Fruit fly (Drosophila melanogaster) whole organism, embryonic: ENCODE measurements around the gene CG17264.

Experiments used
- CG10209 ChIP-seq: fragments of 200-800 bp; sonication (Bioruptor generic); optimal IDR thresholded peaks from 3 replicates; lab custom pipeline; 2017; ENCODE audit warnings: missing biosample characterization, mild to moderate bottlenecking, missing genetic modification characterization, missing genetic modification reagents
- CG1024 ChIP-seq: fragments of 200-800 bp; sonication (Bioruptor generic); IDR thresholded peaks from 2 replicates; pipeline ENCODE4 v1.3.6; 2022; ENCODE audit warnings: missing biosample characterization, missing genetic modification characterization
- CG10267 ChIP-seq: fragments of 200-800 bp; sonication (Bioruptor generic); optimal IDR thresholded peaks from 2 replicates; lab custom pipeline; 2018; ENCODE audit warnings: missing biosample characterization, mild to moderate bottlenecking, missing genetic modification characterization, moderate library complexity
- CG13894 ChIP-seq: fragments of 200-800 bp; sonication (Bioruptor generic); optimal IDR thresholded peaks from 3 replicates; lab custom pipeline; 2018; ENCODE audit warnings: missing biosample characterization, mild to moderate bottlenecking, missing genetic modification characterization, moderate library complexity
- CG14965 ChIP-seq: fragments of 200-800 bp; sonication (Bioruptor generic); optimal IDR thresholded peaks from 2 replicates; lab custom pipeline; 2016; ENCODE audit warnings: missing biosample characterization, missing genetic modification characterization, borderline replicate concordance
- CG15479 ChIP-seq: fragments of 200-800 bp; sonication (Bioruptor generic); optimal IDR thresholded peaks from 3 replicates; lab custom pipeline; 2019; ENCODE audit warnings: missing biosample characterization, mild to moderate bottlenecking, missing genetic modification characterization, moderate library complexity
- CG15601 ChIP-seq: fragments of 200-800 bp; sonication (Bioruptor generic); optimal IDR thresholded peaks from 3 replicates; lab custom pipeline; 2019; ENCODE audit warnings: missing biosample characterization, mild to moderate bottlenecking, missing genetic modification characterization, moderate library complexity
- CG16779 ChIP-seq: fragments of 200-800 bp; sonication (Bioruptor generic); IDR thresholded peaks from 2 replicates; pipeline ENCODE4 v1.3.6; 2022; ENCODE audit warnings: missing biosample characterization, missing genetic modification characterization
- CG1832 ChIP-seq: fragments of 200-800 bp; sonication (Bioruptor generic); optimal IDR thresholded peaks from 2 replicates; lab custom pipeline; 2017; ENCODE audit warnings: missing biosample characterization, mild to moderate bottlenecking, missing genetic modification characterization, inconsistent platforms
- CG2875 ChIP-seq: fragments of 200-800 bp; sonication (Bioruptor generic); optimal IDR thresholded peaks from 2 replicates; lab custom pipeline; 2017; ENCODE audit warnings: missing biosample characterization, mild to moderate bottlenecking, missing genetic modification characterization, missing genetic modification reagents
- CG31224 ChIP-seq: fragments of 200-800 bp; sonication (Bioruptor generic); IDR thresholded peaks from 2 replicates; pipeline ENCODE4 v1.3.6; 2022; ENCODE audit warnings: missing biosample characterization, missing genetic modification characterization
- CG3838 ChIP-seq: fragments of 200-800 bp; sonication (Bioruptor generic); optimal IDR thresholded peaks from 3 replicates; lab custom pipeline; 2016; ENCODE audit warnings: missing biosample characterization, missing genetic modification characterization
- CG42726 ChIP-seq: fragments of 200-800 bp; sonication (Bioruptor generic); IDR thresholded peaks from 2 replicates; pipeline ENCODE4 v1.3.6; 2022; ENCODE audit warnings: missing biosample characterization, missing genetic modification characterization; ENCODE audit not compliant: partially characterized antibody
- CG4707 ChIP-seq: fragments of 200-800 bp; sonication (Bioruptor generic); optimal IDR thresholded peaks from 2 replicates; lab custom pipeline; 2018; ENCODE audit warnings: missing biosample characterization, mild to moderate bottlenecking, missing genetic modification characterization, moderate library complexity
- CG6254 ChIP-seq: fragments of 200-800 bp; sonication (Bioruptor generic); optimal IDR thresholded peaks from 3 replicates; lab custom pipeline; 2017; ENCODE audit warnings: mild to moderate bottlenecking, missing biosample characterization, missing genetic modification reagents, missing genetic modification characterization
- CG8388 ChIP-seq: fragments of 200-800 bp; sonication (Bioruptor generic); optimal IDR thresholded peaks from 2 replicates; lab custom pipeline; 2019; ENCODE audit warnings: missing biosample characterization, mild to moderate bottlenecking, missing genetic modification characterization, moderate library complexity
- Chrac-16 ChIP-seq: fragments of 200-800 bp; sonication (Bioruptor generic); optimal IDR thresholded peaks from 3 replicates; lab custom pipeline; 2016; ENCODE audit warnings: missing biosample characterization, missing genetic modification characterization
- D ChIP-seq, 2 experiments: fragments of 200-800 bp in 1 of 2; fragments of >200 bp in 1 of 2; sonication (Bioruptor generic) in 1 of 2; optimal IDR thresholded peaks; 2 replicates in 1 of 2; 3 replicates in 1 of 2; lab custom pipeline; 2017; ENCODE audit warnings: mild to moderate bottlenecking in 1 of 2, missing biosample characterization in 1 of 2, missing genetic modification characterization in 1 of 2, missing genetic modification reagents in 1 of 2
- D19B ChIP-seq: fragments of 200-800 bp; sonication (Bioruptor generic); optimal IDR thresholded peaks from 2 replicates; lab custom pipeline; 2017; ENCODE audit warnings: missing biosample characterization, mild to moderate bottlenecking, missing genetic modification characterization
- Ets65A ChIP-seq: fragments of 200-800 bp; sonication (Bioruptor generic); peaks from one replicate; lab custom pipeline; 2016; ENCODE audit warnings: missing biosample characterization, missing genetic modification characterization
- Ets97D ChIP-seq: fragments of 200-800 bp; sonication (Bioruptor generic); optimal IDR thresholded peaks from 3 replicates; lab custom pipeline; 2016; ENCODE audit warnings: missing biosample characterization, missing genetic modification characterization
- Fer1 ChIP-seq: fragments of 200-800 bp; sonication (Bioruptor generic); optimal IDR thresholded peaks from 2 replicates; lab custom pipeline; 2017; ENCODE audit warnings: missing biosample characterization, mild to moderate bottlenecking, missing genetic modification characterization
- HHEX ChIP-seq: fragments of 200-800 bp; sonication (Bioruptor generic); optimal IDR thresholded peaks from 3 replicates; lab custom pipeline; 2017; ENCODE audit warnings: missing biosample characterization, mild to moderate bottlenecking, missing genetic modification characterization, missing genetic modification reagents
- HLH3B ChIP-seq: fragments of 200-800 bp; sonication (Bioruptor generic); IDR thresholded peaks from 2 replicates; pipeline ENCODE4 v1.3.6; 2022; ENCODE audit warnings: missing biosample characterization, missing genetic modification characterization
- Mad ChIP-seq: fragments of 200-800 bp; sonication (Bioruptor generic); optimal IDR thresholded peaks from 2 replicates; lab custom pipeline; 2016; ENCODE audit warnings: missing biosample characterization, missing genetic modification characterization
- NC2β ChIP-seq: fragments of 200-800 bp; sonication (Bioruptor generic); optimal IDR thresholded peaks from 2 replicates; lab custom pipeline; 2016; ENCODE audit warnings: missing biosample characterization, missing genetic modification characterization
- NFAT ChIP-seq: fragments of 200-800 bp; sonication (Bioruptor generic); IDR thresholded peaks from 2 replicates; pipeline ENCODE4 v1.3.6; 2022; ENCODE audit warnings: missing biosample characterization, missing genetic modification characterization
- Oaz ChIP-seq: fragments of 200-800 bp; sonication (Bioruptor generic); IDR thresholded peaks from 2 replicates; pipeline ENCODE4 v1.3.6; 2022; ENCODE audit warnings: missing biosample characterization, missing genetic modification characterization
- Opbp ChIP-seq: fragments of 200-800 bp; sonication (Bioruptor generic); IDR thresholded peaks from 3 replicates; pipeline ENCODE4 v1.3.6; 2022; ENCODE audit warnings: missing biosample characterization, missing genetic modification characterization; ENCODE audit not compliant: partially characterized antibody
- Sry-β ChIP-seq: fragments of 200-800 bp; sonication (Bioruptor generic); optimal IDR thresholded peaks from 2 replicates; lab custom pipeline; 2018; ENCODE audit warnings: missing biosample characterization, mild to moderate bottlenecking, missing genetic modification characterization, moderate library complexity
- Xbp1 ChIP-seq: fragments of 200-800 bp; sonication (Bioruptor generic); optimal IDR thresholded peaks from 3 replicates; lab custom pipeline; 2016; ENCODE audit warnings: missing biosample characterization, mild to moderate bottlenecking, missing genetic modification characterization
- Xrp1 ChIP-seq: fragments of 200-800 bp; sonication (Bioruptor generic); IDR thresholded peaks from 2 replicates; pipeline ENCODE4 v1.3.6; 2022; ENCODE audit warnings: missing biosample characterization, missing genetic modification characterization
- al ChIP-seq: fragments of 200-800 bp; sonication (Bioruptor generic); IDR thresholded peaks from 2 replicates; pipeline ENCODE4 v1.3.6; 2022; ENCODE audit warnings: missing biosample characterization, missing genetic modification characterization
- bab2 ChIP-seq: fragments of 200-800 bp; sonication (Bioruptor generic); optimal IDR thresholded peaks from 2 replicates; lab custom pipeline; 2016; ENCODE audit warnings: missing biosample characterization, missing genetic modification characterization
- bsh ChIP-seq, 2 experiments: fragments of 200-800 bp; sonication (Bioruptor generic); optimal IDR thresholded peaks; 2 replicates each; lab custom pipeline; 2017 to 2018; ENCODE audit warnings: mild to moderate bottlenecking in 2 of 2, missing biosample characterization in 2 of 2, missing genetic modification characterization in 2 of 2, moderate library complexity in 1 of 2
- crc ChIP-seq: fragments of 200-800 bp; sonication (Bioruptor generic); optimal IDR thresholded peaks from 2 replicates; lab custom pipeline; 2016; ENCODE audit warnings: missing biosample characterization, missing genetic modification characterization
- da ChIP-seq: fragments of 200-800 bp; sonication (Bioruptor generic); optimal IDR thresholded peaks from 2 replicates; lab custom pipeline; 2016; ENCODE audit warnings: missing biosample characterization, missing genetic modification characterization
- emc ChIP-seq: fragments of 200-800 bp; sonication (Bioruptor generic); optimal IDR thresholded peaks from 2 replicates; lab custom pipeline; 2016; ENCODE audit warnings: missing biosample characterization, missing genetic modification characterization
- fd96Cb ChIP-seq: fragments of 200-800 bp; sonication (Bioruptor generic); optimal IDR thresholded peaks from 2 replicates; lab custom pipeline; 2018; ENCODE audit warnings: missing biosample characterization, mild to moderate bottlenecking, missing genetic modification characterization, moderate library complexity
- gcm ChIP-seq: fragments of 200-800 bp; sonication (Bioruptor generic); optimal IDR thresholded peaks from 2 replicates; lab custom pipeline; 2019; ENCODE audit warnings: missing biosample characterization, mild to moderate bottlenecking, missing genetic modification characterization, moderate library complexity
- gem ChIP-seq: fragments of 200-800 bp; sonication (Bioruptor generic); optimal IDR thresholded peaks from 2 replicates; lab custom pipeline; 2019; ENCODE audit warnings: missing biosample characterization, mild to moderate bottlenecking, missing genetic modification characterization, moderate library complexity
- gsb ChIP-seq: fragments of 200-800 bp; sonication (Bioruptor generic); IDR thresholded peaks from 2 replicates; pipeline ENCODE4 v1.3.6; 2022; ENCODE audit warnings: missing biosample characterization, missing genetic modification characterization
- hth ChIP-seq: fragments of >200 bp; optimal IDR thresholded peaks from 2 replicates; lab custom pipeline; 2017; ENCODE audit warnings: inconsistent platforms
- jigr1 ChIP-seq: fragments of 200-800 bp; sonication (Bioruptor generic); IDR thresholded peaks from 3 replicates; pipeline ENCODE4 v1.3.6; 2022; ENCODE audit warnings: missing biosample characterization, missing genetic modification characterization
- maf-S ChIP-seq: fragments of 200-800 bp; sonication (Bioruptor generic); optimal IDR thresholded peaks from 2 replicates; lab custom pipeline; 2016; ENCODE audit warnings: missing biosample characterization, missing genetic modification characterization
- pan ChIP-seq, 4 experiments: fragments of >200 bp in 3 of 4; fragments of 200-800 bp in 1 of 4; sonication (Bioruptor generic) in 1 of 4; optimal IDR thresholded peaks in 3 of 4; IDR thresholded peaks in 1 of 4; 2 replicates each; pipeline versions ENCODE4 v1.3.6 to Lab custom; 2017 to 2022; ENCODE audit warnings: missing biosample characterization in 2 of 4, missing genetic modification characterization in 2 of 4, mixed read lengths in 1 of 4
- pb ChIP-seq: fragments of 200-800 bp; sonication (Bioruptor generic); optimal IDR thresholded peaks from 3 replicates; lab custom pipeline; 2016; ENCODE audit warnings: missing biosample characterization, missing genetic modification characterization
- pros ChIP-seq: fragments of 200-800 bp; sonication (Bioruptor generic); optimal IDR thresholded peaks from 3 replicates; lab custom pipeline; 2019; ENCODE audit warnings: missing biosample characterization, mild to moderate bottlenecking, missing genetic modification characterization, moderate library complexity
- wek ChIP-seq: fragments of 200-800 bp; sonication (Bioruptor generic); optimal IDR thresholded peaks from 3 replicates; lab custom pipeline; 2018; ENCODE audit warnings: missing biosample characterization, mild to moderate bottlenecking, missing genetic modification characterization, moderate library complexity

CG17264 gene

DNA sequence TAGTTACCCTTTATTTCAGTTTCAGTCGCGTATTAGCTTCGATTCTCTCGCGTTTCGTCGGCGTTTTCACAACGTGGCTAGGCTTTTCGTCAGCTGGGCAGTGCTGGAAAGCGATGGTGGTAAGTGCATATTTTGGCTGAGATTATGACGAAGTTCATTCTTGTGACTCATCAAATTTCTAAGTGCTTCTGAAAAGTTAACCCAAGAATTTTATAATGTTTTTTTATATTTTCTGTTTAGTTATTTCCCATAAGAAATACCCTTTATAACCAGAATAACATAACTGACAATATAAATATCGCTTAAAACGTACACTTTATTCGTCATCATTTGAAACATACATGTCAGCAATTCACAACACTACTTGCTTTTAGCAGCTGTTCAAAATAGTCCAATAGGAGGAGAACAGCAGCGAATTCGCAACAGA is 18.9 kb downstream of the CG17264 start, which contains the start of the genes CG17260 and SerRS (continued):
- peak; percentile 85 for TF ChIP-seq gcm (GFP tag; lab: Kevin White, UChicago)
- TF ChIP-seq maf-S, result peak; percentile 93
- peak; percentile 95 for TF ChIP-seq al (GFP tag; lab: Robert Waterston, UW)
- peak; percentile 80 for TF ChIP-seq Ets97D (GFP tag; lab: Kevin White, UChicago)
- peak; percentile 42 for TF ChIP-seq Sry-β (GFP tag; lab: Kevin White, UChicago)
- TF ChIP-seq Opbp (GFP tag; lab: Robert Waterston, UW), result no peak
- TF ChIP-seq CG3838 (GFP tag; lab: Kevin White, UChicago), result peak; percentile 73
- no peak for TF ChIP-seq CG42726 (GFP tag; lab: Robert Waterston, UW)
- peak; percentile 82 for TF ChIP-seq CG13894 (tag; lab: Kevin White, UChicago)
- peak; percentile 97 for TF ChIP-seq CG10267
- TF ChIP-seq crc, result peak; percentile 88
- TF ChIP-seq gem (tag; lab: Kevin White, UChicago), result peak; percentile 97
- peak; percentile 91 for TF ChIP-seq CG10209 (GFP tag; lab: Kevin White, UChicago)
- no peak for TF ChIP-seq hth (lab: Kevin White, UChicago)
- TF ChIP-seq emc (GFP tag; lab: Kevin White, UChicago), result peak; percentile 80
- TF ChIP-seq CG15601 (tag; lab: Kevin White, UChicago), result peak; percentile 87
- TF ChIP-seq Xrp1 (GFP tag; lab: Robert Waterston, UW), result peak; percentile 95
- peak; percentile 93 for TF ChIP-seq Mad
- TF ChIP-seq Xbp1 (GFP tag; lab: Kevin White, UChicago), result peak; percentile 96
- TF ChIP-seq D19B (GFP tag; lab: Kevin White, UChicago), result peak; percentile 80
- TF ChIP-seq HLH3B (GFP tag; lab: Robert Waterston, UW), result peak; percentile 85; the same call in 1 of the 2 replicates
- TF ChIP-seq Chrac-16 (GFP tag; lab: Kevin White, UChicago), result peak; percentile 94
- peak; percentile 75 for TF ChIP-seq Oaz (GFP tag; lab: Robert Waterston, UW)
- TF ChIP-seq bab2 (GFP tag; lab: Kevin White, UChicago), result peak; percentile 94
- peak; percentile 85; the same call in 2 of the 3 replicates for TF ChIP-seq jigr1
- TF ChIP-seq pros, result no peak
- TF ChIP-seq bsh (GFP tag; optimal IDR thresholded peaks at IDR 0.05; lab: Kevin White, UChicago), result peak; percentile 60 to 89
- TF ChIP-seq Fer1, result peak; percentile 90
- TF ChIP-seq CG16779, result peak; percentile 56; the same call in 1 of the 2 replicates
- TF ChIP-seq NFAT (GFP tag; lab: Robert Waterston, UW), result peak; percentile 84
- TF ChIP-seq fd96Cb, result peak; percentile 88
- no peak for TF ChIP-seq pan (optimal IDR thresholded peaks at IDR 0.05; lab: Kevin White, UChicago)
- peak in 1 of 2 experiments; percentile 94 for TF ChIP-seq pan (GFP tag; optimal IDR thresholded peaks at IDR 0.05 in 1 of 2, IDR thresholded peaks at IDR 0.05 in 1 of 2)
- peak; percentile 35; the same call in 1 of the 2 replicates for TF ChIP-seq CG1024 (GFP tag; lab: Robert Waterston, UW)
- peak; percentile 77 for TF ChIP-seq pb
- TF ChIP-seq D (optimal IDR thresholded peaks at IDR 0.05; lab: Kevin White, UChicago), result no peak
- TF ChIP-seq D (GFP tag; optimal IDR thresholded peaks at IDR 0.05; lab: Kevin White, UChicago), result peak; percentile 76
- peak; percentile 86 for TF ChIP-seq da
- TF ChIP-seq CG14965 (GFP tag; lab: Kevin White, UChicago), result no peak
- peak; percentile 89 for TF ChIP-seq CG31224 (GFP tag; lab: Robert Waterston, UW)
- peak; percentile 89 for TF ChIP-seq CG8388
- no peak for TF ChIP-seq CG1832 (GFP tag; lab: Kevin White, UChicago)
- TF ChIP-seq HHEX (GFP tag; lab: Kevin White, UChicago), result peak; percentile 87
- TF ChIP-seq wek (GFP tag; lab: Kevin White, UChicago), result no peak
- no peak for TF ChIP-seq CG15479 (GFP tag; lab: Kevin White, UChicago)
- peak; percentile 73 for TF ChIP-seq gsb
- peak; percentile 86 for TF ChIP-seq NC2β
- no peak for TF ChIP-seq CG4707
- TF ChIP-seq CG6254 (GFP tag; lab: Kevin White, UChicago), result peak; percentile 65
- peak; percentile 75 for TF ChIP-seq CG2875 (GFP tag; lab: Kevin White, UChicago)
- TF ChIP-seq Ets65A (GFP tag; lab: Kevin White, UChicago), result peak; percentile 100
